Worm (Caenorhabditis elegans) whole organism, L1 larva: ENCODE measurements around the gene Y48E1C.4.

Experiments used
- C04F5.9 ChIP-seq: sonication (generic microtip); optimal IDR thresholded peaks from 2 replicates; lab custom pipeline; 2016; ENCODE audit warnings: missing genetic modification characterization, missing compliant biosample characterization
- C34B4.2 ChIP-seq: sonication (generic microtip); optimal IDR thresholded peaks from 2 replicates; lab custom pipeline; 2017; ENCODE audit warnings: mild to moderate bottlenecking, missing genetic modification characterization, missing compliant biosample characterization
- Y116A8C.19 ChIP-seq: sonication (generic microtip); optimal IDR thresholded peaks from 2 replicates; lab custom pipeline; 2016; ENCODE audit warnings: missing compliant biosample characterization, missing genetic modification characterization, borderline replicate concordance
- aha-1 ChIP-seq: fragments of 150-350 bp; optimal IDR thresholded peaks from 2 replicates; lab custom pipeline; 2014; ENCODE audit warnings: missing biosample characterization, missing genetic modification characterization
- alr-1 ChIP-seq: fragments of 200-800 bp; sonication (Bioruptor generic); optimal IDR thresholded peaks from 2 replicates; lab custom pipeline; 2018; ENCODE audit warnings: borderline replicate concordance, mild to moderate bottlenecking, missing genetic modification characterization, missing compliant biosample characterization
- ama-1 ChIP-seq: fragments of 150-350 bp; optimal IDR thresholded peaks from 2 replicates; lab custom pipeline; 2014
- ceh-8 ChIP-seq: fragments of 200-800 bp; sonication (Bioruptor generic); optimal IDR thresholded peaks from 2 replicates; lab custom pipeline; 2018; ENCODE audit warnings: mild to moderate bottlenecking, missing genetic modification characterization, moderate library complexity, missing compliant biosample characterization
- ces-1 ChIP-seq: fragments of 150-350 bp; optimal IDR thresholded peaks from 2 replicates; lab custom pipeline; 2014; ENCODE audit warnings: missing biosample characterization, missing genetic modification reagents, missing genetic modification characterization
- dpl-1 ChIP-seq, 3 experiments: fragments of 150-350 bp in 2 of 3; sonication (generic microtip) in 1 of 3; optimal IDR thresholded peaks; 2 replicates each; lab custom pipeline; 2014 to 2017; ENCODE audit warnings: missing biosample characterization in 3 of 3, missing genetic modification characterization in 3 of 3, missing genetic modification reagents in 3 of 3
- dsc-1 ChIP-seq: sonication (generic microtip); optimal IDR thresholded peaks from 2 replicates; lab custom pipeline; 2016; ENCODE audit warnings: mild to moderate bottlenecking, missing genetic modification characterization, missing compliant biosample characterization
- efl-1 ChIP-seq, 4 experiments: fragments of 150-350 bp; optimal IDR thresholded peaks in 3 of 4; peaks in 1 of 4; 1 replicate in 1 of 4; 2 replicates in 3 of 4; lab custom pipeline; 2014; ENCODE audit warnings: missing biosample characterization in 2 of 4, missing genetic modification characterization in 2 of 4, missing genetic modification reagents in 2 of 4
- egl-27 ChIP-seq, 2 experiments: fragments of 150-350 bp in 1 of 2; sonication (generic microtip); optimal IDR thresholded peaks; 3 replicates each; lab custom pipeline; 2017 to 2018; ENCODE audit warnings: missing biosample characterization in 2 of 2, missing genetic modification characterization in 2 of 2, missing genetic modification reagents in 2 of 2
- elt-2 ChIP-seq: sonication (generic microtip); optimal IDR thresholded peaks from 2 replicates; lab custom pipeline; 2016; ENCODE audit warnings: missing genetic modification characterization, mild to moderate bottlenecking, inconsistent platforms, missing compliant biosample characterization, missing genetic modification reagents
- ets-5 ChIP-seq: fragments of 200-800 bp; sonication (Bioruptor generic); IDR thresholded peaks from 2 replicates; pipeline ENCODE4 v1.3.6; 2022; ENCODE audit warnings: missing genetic modification characterization, missing compliant biosample characterization
- fkh-4 ChIP-seq: sonication (generic microtip); optimal IDR thresholded peaks from 2 replicates; lab custom pipeline; 2016; ENCODE audit warnings: missing compliant biosample characterization, missing genetic modification characterization, borderline replicate concordance
- hlh-17 ChIP-seq: fragments of 200-800 bp; sonication (Bioruptor generic); optimal IDR thresholded peaks from 2 replicates; lab custom pipeline; 2018; ENCODE audit warnings: missing genetic modification characterization, mild to moderate bottlenecking, missing compliant biosample characterization, moderate library complexity, borderline replicate concordance
- hpl-2 ChIP-seq: fragments of 150-350 bp; optimal IDR thresholded peaks from 2 replicates; lab custom pipeline; 2014; ENCODE audit warnings: missing biosample characterization, missing genetic modification reagents, missing genetic modification characterization
- irx-1 ChIP-seq: sonication (generic microtip); optimal IDR thresholded peaks from 2 replicates; lab custom pipeline; 2016; ENCODE audit warnings: missing genetic modification characterization, missing compliant biosample characterization
- isw-1 ChIP-seq: fragments of 200-800 bp; sonication (Bioruptor generic); IDR thresholded peaks from 2 replicates; pipeline ENCODE4 v1.3.6; 2022; ENCODE audit warnings: missing genetic modification characterization, missing compliant biosample characterization
- lin-14 ChIP-seq: fragments of 200-800 bp; sonication (Bioruptor generic); optimal IDR thresholded peaks from 2 replicates; lab custom pipeline; 2018; ENCODE audit warnings: mild to moderate bottlenecking, missing genetic modification characterization, moderate library complexity, missing compliant biosample characterization
- lsy-2 ChIP-seq, 2 experiments: fragments of 150-350 bp; optimal IDR thresholded peaks; 2 replicates each; lab custom pipeline; 2014; ENCODE audit warnings: missing biosample characterization in 2 of 2, missing genetic modification characterization in 2 of 2
- mef-2 ChIP-seq: fragments of 150-350 bp; optimal IDR thresholded peaks from 2 replicates; lab custom pipeline; 2014; ENCODE audit warnings: missing biosample characterization, missing genetic modification characterization
- mep-1 ChIP-seq: fragments of 150-350 bp; optimal IDR thresholded peaks from 2 replicates; lab custom pipeline; 2014; ENCODE audit warnings: missing biosample characterization, missing genetic modification characterization
- nhr-11 ChIP-seq: fragments of 150-350 bp; optimal IDR thresholded peaks from 2 replicates; lab custom pipeline; 2014; ENCODE audit warnings: missing biosample characterization, missing genetic modification characterization
- nhr-19 ChIP-seq: fragments of 200-800 bp; sonication (Bioruptor generic); conservative IDR thresholded peaks from 2 replicates; pipeline ENCODE4 v1.3.6; 2022; ENCODE audit warnings: missing genetic modification characterization, missing compliant biosample characterization
- nhr-20 ChIP-seq: sonication (generic microtip); optimal IDR thresholded peaks from 2 replicates; lab custom pipeline; 2016; ENCODE audit warnings: mild to moderate bottlenecking, missing genetic modification characterization, missing compliant biosample characterization
- nhr-28 ChIP-seq: fragments of 150-350 bp; optimal IDR thresholded peaks from 2 replicates; lab custom pipeline; 2014; ENCODE audit warnings: missing biosample characterization, missing genetic modification characterization
- nhr-76 ChIP-seq: sonication (generic microtip); optimal IDR thresholded peaks from 2 replicates; lab custom pipeline; 2017; ENCODE audit warnings: missing biosample characterization, missing genetic modification characterization
- nhr-84 ChIP-seq: sonication (generic microtip); optimal IDR thresholded peaks from 2 replicates; lab custom pipeline; 2017; ENCODE audit warnings: missing biosample characterization, missing genetic modification characterization
- nhr-85 ChIP-seq: sonication (generic microtip); peaks from one replicate; lab custom pipeline; 2016; ENCODE audit warnings: missing genetic modification characterization, inconsistent platforms, missing compliant biosample characterization
- nhr-90 ChIP-seq: sonication (generic microtip); optimal IDR thresholded peaks from 2 replicates; lab custom pipeline; 2016; ENCODE audit warnings: mild to moderate bottlenecking, missing genetic modification characterization, missing compliant biosample characterization; ENCODE audit not compliant: poor library complexity
- rnt-1 ChIP-seq: sonication (generic microtip); optimal IDR thresholded peaks from 2 replicates; lab custom pipeline; 2016; ENCODE audit warnings: mild to moderate bottlenecking, missing genetic modification characterization, moderate library complexity, missing compliant biosample characterization
- sup-37 ChIP-seq: fragments of 200-800 bp; sonication (Bioruptor generic); optimal IDR thresholded peaks from 2 replicates; lab custom pipeline; 2018; ENCODE audit warnings: mild to moderate bottlenecking, missing genetic modification characterization, missing compliant biosample characterization
- tbx-2 ChIP-seq: sonication (generic microtip); optimal IDR thresholded peaks from 2 replicates; lab custom pipeline; 2016; ENCODE audit warnings: missing genetic modification characterization, missing compliant biosample characterization
- tlp-1 ChIP-seq: fragments of 150-350 bp; optimal IDR thresholded peaks from 2 replicates; lab custom pipeline; 2014; ENCODE audit warnings: missing biosample characterization, missing genetic modification characterization
- unc-86 ChIP-seq: sonication (generic microtip); optimal IDR thresholded peaks from 2 replicates; lab custom pipeline; 2016; ENCODE audit warnings: missing genetic modification characterization, missing compliant biosample characterization
- unc-98 ChIP-seq: fragments of 200-800 bp; sonication (Bioruptor generic); IDR thresholded peaks from 2 replicates; pipeline ENCODE4 v1.3.6; 2022; ENCODE audit warnings: missing genetic modification characterization, missing compliant biosample characterization
- zag-1 ChIP-seq: fragments of 150-350 bp; optimal IDR thresholded peaks from 2 replicates; lab custom pipeline; 2014; ENCODE audit warnings: missing biosample characterization, missing genetic modification characterization
- ztf-11 ChIP-seq, 2 experiments: sonication (generic microtip); optimal IDR thresholded peaks; 2 replicates each; lab custom pipeline; 2016 to 2017; ENCODE audit warnings: missing genetic modification characterization in 2 of 2, missing biosample characterization in 1 of 2, missing compliant biosample characterization in 1 of 2
- ztf-4 ChIP-seq: fragments of 150-350 bp; optimal IDR thresholded peaks from 2 replicates; lab custom pipeline; 2014; ENCODE audit warnings: missing biosample characterization, missing genetic modification characterization

The Y48E1C.4 gene

ce11 chrII:13436725-13437124 lies at the start of gene Y48E1C.4:
Gene Y48E1C.4 (minus strand): TSS chrII:13436825.
- TF ChIP-seq C04F5.9 (tag; lab: Kevin White, UChicago), result no peak
- TF ChIP-seq ztf-11 (tag; optimal IDR thresholded peaks at IDR 0.05; lab: Kevin White, UChicago), result no peak
- TF ChIP-seq alr-1 (tag; lab: Kevin White, UChicago), result no peak
- TF ChIP-seq C34B4.2 (tag; lab: Kevin White, UChicago), result no peak
- TF ChIP-seq nhr-90 (tag; lab: Kevin White, UChicago), result no peak
- TF ChIP-seq ces-1 (GFP tag; lab: Kevin White, UChicago), result no peak
- TF ChIP-seq ama-1, result no peak
- TF ChIP-seq nhr-76 (tag; lab: Kevin White, UChicago), result no peak
- TF ChIP-seq nhr-19, result no peak
- no peak for TF ChIP-seq elt-2 (tag; lab: Kevin White, UChicago)
- no peak for TF ChIP-seq dpl-1 (GFP tag; optimal IDR thresholded peaks at IDR 0.05; lab: Kevin White, UChicago)
- no peak for TF ChIP-seq tbx-2 (tag; lab: Kevin White, UChicago)
- TF ChIP-seq nhr-28, result no peak
- no peak for TF ChIP-seq irx-1 (tag; lab: Kevin White, UChicago)
- TF ChIP-seq zag-1 (tag; lab: Kevin White, UChicago), result no peak
- no peak for TF ChIP-seq mef-2
- no peak for TF ChIP-seq lsy-2 (tag; optimal IDR thresholded peaks at IDR 0.05; lab: Kevin White, UChicago)
- TF ChIP-seq tlp-1 (tag; lab: Kevin White, UChicago), result no peak

- TF ChIP-seq sup-37, result no peak
These were observed 48.5 kb upstream of the Y48E1C.4 start for ce11 chrII:13485119-13485518.

- TF ChIP-seq isw-1 (no peak), efl-1 (optimal IDR thresholded peaks at IDR 0.05; lab: Kevin White, UChicago) (no peak), efl-1 (GFP tag; optimal IDR thresholded peaks at IDR 0.05 in 1 of 2; lab: Kevin White, UChicago) (peak in 1 of 2 experiments; percentile 21), egl-27 (tag; optimal IDR thresholded peaks at IDR 0.05; lab: Kevin White, UChicago) (no peak), fkh-4 (tag; lab: Kevin White, UChicago) (no peak)
These were observed 47.5 kb upstream of the Y48E1C.4 start for ce11 chrII:13484108-13484507.

ce11 chrII:13481781-13482455 lies 45.3 kb upstream of the Y48E1C.4 start, which contains the start of gene E01G4.6:
Gene E01G4.6 (plus strand): TSS chrII:13482405.
- TF ChIP-seq efl-1 (optimal IDR thresholded peaks at IDR 0.05; lab: Kevin White, UChicago), result no peak
- TF ChIP-seq efl-1 (GFP tag; optimal IDR thresholded peaks at IDR 0.05 in 1 of 2; lab: Kevin White, UChicago), result peak in 1 of 2 experiments; percentile 70
- TF ChIP-seq lin-14 (GFP tag; lab: Kevin White, UChicago), result no peak
- TF ChIP-seq Y116A8C.19 (tag; lab: Kevin White, UChicago), result no peak
- TF ChIP-seq nhr-76 (tag; lab: Kevin White, UChicago), result no peak

- TF ChIP-seq efl-1 (optimal IDR thresholded peaks at IDR 0.05; lab: Kevin White, UChicago) (no peak), efl-1 (GFP tag; optimal IDR thresholded peaks at IDR 0.05 in 1 of 2; lab: Kevin White, UChicago) (peak in 1 of 2 experiments; percentile 65), nhr-19 (no peak), hpl-2 (GFP tag; lab: Kevin White, UChicago) (no peak)
These were observed 42.8 kb upstream of the Y48E1C.4 start for ce11 chrII:13479424-13479823.

- peak; percentile 64 for TF ChIP-seq dsc-1 (tag; lab: Kevin White, UChicago)
- peak; percentile 88 for TF ChIP-seq mep-1 (tag; lab: Kevin White, UChicago)
- TF ChIP-seq tlp-1 (tag; lab: Kevin White, UChicago), result no peak
- TF ChIP-seq alr-1 (tag; lab: Kevin White, UChicago), result no peak
- TF ChIP-seq unc-86 (tag; lab: Kevin White, UChicago), result peak; percentile 33
- TF ChIP-seq aha-1, result no peak
- TF ChIP-seq tbx-2 (tag; lab: Kevin White, UChicago), result peak; percentile 60
- TF ChIP-seq nhr-20 (tag; lab: Kevin White, UChicago), result peak; percentile 53
- TF ChIP-seq nhr-11 (tag; lab: Kevin White, UChicago), result no peak
- TF ChIP-seq nhr-85 (tag; lab: Kevin White, UChicago), result peak; percentile 85
- TF ChIP-seq ceh-8 (GFP tag; lab: Kevin White, UChicago), result no peak
- no peak for TF ChIP-seq ztf-4 (tag; lab: Kevin White, UChicago)
- TF ChIP-seq rnt-1, result peak; percentile 73
- TF ChIP-seq nhr-28, result no peak
- no peak for TF ChIP-seq hlh-17 (GFP tag; lab: Kevin White, UChicago)
- TF ChIP-seq isw-1, result peak; percentile 48
- no peak for TF ChIP-seq ets-5 (GFP tag; lab: Robert Waterston, UW)
- no peak for TF ChIP-seq Y116A8C.19 (tag; lab: Kevin White, UChicago)
- no peak for TF ChIP-seq unc-98 (GFP tag; lab: Robert Waterston, UW)
- peak; percentile 78 for TF ChIP-seq nhr-19
- no peak for TF ChIP-seq nhr-84 (tag; lab: Kevin White, UChicago)
These were observed 40.6 kb upstream of the Y48E1C.4 start for ce11 chrII:13477230-13477629.
